Worm (Caenorhabditis elegans) whole organism, L4 larva: ENCODE data around the gene F10A3.12.
A peak's percentile ranks its signal among the peaks of the same experiment; 100 is the strongest.

Experiments
- F10B5.3 ChIP-seq: sonication (generic microtip); optimal IDR thresholded peaks from 2 replicates; lab custom pipeline; 2016; ENCODE audit warnings: mild to moderate bottlenecking, missing genetic modification characterization, missing compliant biosample characterization
- F44E2.7 ChIP-seq: fragments of 200-800 bp; sonication (Bioruptor generic); IDR thresholded peaks from 2 replicates; pipeline ENCODE4 v2.1.2; 2022; ENCODE audit warnings: missing genetic modification characterization, missing compliant biosample characterization
- Y75B8A.6 ChIP-seq: fragments of 200-800 bp; sonication (Bioruptor generic); IDR thresholded peaks from 2 replicates; pipeline ENCODE4 v1.3.6; 2022; ENCODE audit warnings: missing genetic modification reagents, missing genetic modification characterization, missing compliant biosample characterization
- ZK337.2 ChIP-seq: fragments of 200-800 bp; sonication (Bioruptor generic); IDR thresholded peaks from 2 replicates; pipeline ENCODE4 v1.3.6; 2022; ENCODE audit warnings: missing genetic modification reagents, missing genetic modification characterization, missing compliant biosample characterization
- aha-1 ChIP-seq: fragments of 150-350 bp; peaks from one replicate; lab custom pipeline; 2014; ENCODE audit warnings: missing biosample characterization, missing genetic modification characterization
- arid-1 ChIP-seq: fragments of 200-800 bp; sonication (Bioruptor generic); conservative IDR thresholded peaks from 2 replicates; pipeline ENCODE4 v1.3.6; 2022; ENCODE audit warnings: missing genetic modification reagents, missing genetic modification characterization, missing compliant biosample characterization
- ceh-32 ChIP-seq: sonication (generic microtip); optimal IDR thresholded peaks from 2 replicates; lab custom pipeline; 2016; ENCODE audit warnings: mild to moderate bottlenecking, missing genetic modification characterization, missing compliant biosample characterization; ENCODE audit not compliant: poor library complexity
- ceh-62 ChIP-seq: sonication (generic microtip); optimal IDR thresholded peaks from 2 replicates; lab custom pipeline; 2017; ENCODE audit warnings: missing biosample characterization, missing genetic modification characterization
- ceh-82 ChIP-seq: sonication (generic microtip); optimal IDR thresholded peaks from 2 replicates; lab custom pipeline; 2017; ENCODE audit warnings: missing biosample characterization, missing genetic modification characterization
- daf-12 ChIP-seq: fragments of 150-350 bp; optimal IDR thresholded peaks from 2 replicates; lab custom pipeline; 2014; ENCODE audit warnings: missing biosample characterization, missing genetic modification reagents, missing genetic modification characterization
- egl-27 ChIP-seq: sonication (generic microtip); optimal IDR thresholded peaks from 3 replicates; lab custom pipeline; 2017; ENCODE audit warnings: missing biosample characterization, missing genetic modification reagents, missing genetic modification characterization
- hif-1 ChIP-seq, 2 experiments: sonication (generic microtip); optimal IDR thresholded peaks; 2 replicates each; lab custom pipeline; 2016 to 2017; ENCODE audit warnings: missing compliant biosample characterization in 2 of 2, missing genetic modification characterization in 2 of 2, missing genetic modification reagents in 2 of 2, missing genotype in 2 of 2, mild to moderate bottlenecking in 1 of 2
- hlh-30 ChIP-seq: sonication (generic microtip); optimal IDR thresholded peaks from 2 replicates; lab custom pipeline; 2017; ENCODE audit warnings: antibody characterized with exemption, mild to moderate bottlenecking, missing genetic modification characterization, missing compliant biosample characterization; ENCODE audit not compliant: insufficient read depth
- hmg-1.1 ChIP-seq: fragments of 200-800 bp; sonication (Bioruptor generic); IDR thresholded peaks from 2 replicates; pipeline ENCODE4 v1.3.6; 2022; ENCODE audit warnings: missing genetic modification reagents, missing genetic modification characterization, missing compliant biosample characterization
- jun-1 ChIP-seq: fragments of 150-350 bp; optimal IDR thresholded peaks from 2 replicates; lab custom pipeline; 2014; ENCODE audit warnings: missing biosample characterization, missing genetic modification reagents, missing genetic modification characterization
- madf-5 ChIP-seq, 2 experiments: fragments of 200-800 bp; sonication (Bioruptor generic); IDR thresholded peaks; 2 replicates each; pipeline ENCODE4 v1.3.6; 2022; ENCODE audit warnings: missing compliant biosample characterization in 2 of 2, missing genetic modification characterization in 2 of 2
- mxl-2 ChIP-seq: fragments of 200-800 bp; sonication (Bioruptor generic); conservative IDR thresholded peaks from 2 replicates; pipeline ENCODE4 v1.3.6; 2022; ENCODE audit warnings: missing genetic modification reagents, missing genetic modification characterization, missing compliant biosample characterization
- nhr-10 ChIP-seq: fragments of 150-350 bp; optimal IDR thresholded peaks from 2 replicates; lab custom pipeline; 2014; ENCODE audit warnings: missing biosample characterization, missing genetic modification characterization
- nhr-76 ChIP-seq: fragments of 150-350 bp; optimal IDR thresholded peaks from 2 replicates; lab custom pipeline; 2014; ENCODE audit warnings: missing biosample characterization, missing genetic modification characterization
- nhr-77 ChIP-seq: fragments of 150-350 bp; optimal IDR thresholded peaks from 2 replicates; lab custom pipeline; 2014; ENCODE audit warnings: missing biosample characterization, missing genetic modification characterization
- pqm-1 ChIP-seq: sonication (generic microtip); optimal IDR thresholded peaks from 2 replicates; lab custom pipeline; 2017; ENCODE audit warnings: missing biosample characterization, missing genetic modification characterization
- rbr-2 ChIP-seq: sonication (generic microtip); optimal IDR thresholded peaks from 2 replicates; lab custom pipeline; 2016; ENCODE audit warnings: missing genotype, missing genetic modification characterization, missing compliant biosample characterization
- set-16 ChIP-seq: fragments of 200-800 bp; sonication (Bioruptor generic); IDR thresholded peaks from 2 replicates; pipeline ENCODE4 v1.3.6; 2022; ENCODE audit warnings: missing genetic modification reagents, missing genetic modification characterization, missing compliant biosample characterization
- skn-1 ChIP-seq: fragments of 150-350 bp; optimal IDR thresholded peaks from 2 replicates; lab custom pipeline; 2014; ENCODE audit warnings: missing biosample characterization, missing genetic modification characterization
- tag-97 ChIP-seq: fragments of 200-800 bp; sonication (Bioruptor generic); IDR thresholded peaks from 2 replicates; pipeline ENCODE4 v1.3.6; 2022; ENCODE audit warnings: missing genetic modification characterization, missing compliant biosample characterization
- unc-39 ChIP-seq: sonication (generic microtip); optimal IDR thresholded peaks from 2 replicates; lab custom pipeline; 2017; ENCODE audit warnings: missing biosample characterization, missing genetic modification characterization
- unc-62 ChIP-seq, 3 experiments: fragments of 150-350 bp in 1 of 3; sonication (generic microtip); optimal IDR thresholded peaks in 2 of 3; peaks in 1 of 3; 1 replicate in 1 of 3; 2 replicates in 2 of 3; lab custom pipeline; 2014 to 2017; ENCODE audit warnings: missing biosample characterization in 3 of 3, missing genetic modification characterization in 3 of 3, missing genetic modification reagents in 3 of 3, missing genotype in 1 of 3
- vab-7 ChIP-seq: fragments of 200-800 bp; sonication (Bioruptor generic); IDR thresholded peaks from 2 replicates; pipeline ENCODE4 v1.3.6; 2022; ENCODE audit warnings: missing genetic modification reagents, missing genetic modification characterization, missing compliant biosample characterization
- zfp-2 ChIP-seq: sonication (generic microtip); optimal IDR thresholded peaks from 2 replicates; lab custom pipeline; 2016; ENCODE audit warnings: mild to moderate bottlenecking, missing genetic modification characterization, missing compliant biosample characterization

The F10A3.12 gene

ce11 chrV:16195379-16195778 is 31.6 kb downstream of the F10A3.12 start, which contains the start of gene rabr-3:
Gene rabr-3 (plus strand): TSS chrV:16195679.
- TF ChIP-seq F44E2.7, result no peak
- TF ChIP-seq ZK337.2 (GFP tag; lab: Robert Waterston, UW), result no peak
- TF ChIP-seq hmg-1.1 (GFP tag; lab: Robert Waterston, UW), result no peak
- no peak for TF ChIP-seq vab-7 (GFP tag; lab: Robert Waterston, UW)
- no peak for TF ChIP-seq skn-1 (tag; lab: Kevin White, UChicago)

- TF ChIP-seq zfp-2 (tag; lab: Kevin White, UChicago) (no peak), madf-5 (GFP tag; IDR thresholded peaks at IDR 0.05; lab: Robert Waterston, UW) (no peak), hif-1 (tag; optimal IDR thresholded peaks at IDR 0.05; lab: Kevin White, UChicago) (no peak)
Measured at ce11 chrV:16198016-16198415, 34.2 kb downstream of the F10A3.12 start, which contains the start of gene F11A5.5. Gene F11A5.5 (plus strand): TSS chrV:16198316.

DNA sequence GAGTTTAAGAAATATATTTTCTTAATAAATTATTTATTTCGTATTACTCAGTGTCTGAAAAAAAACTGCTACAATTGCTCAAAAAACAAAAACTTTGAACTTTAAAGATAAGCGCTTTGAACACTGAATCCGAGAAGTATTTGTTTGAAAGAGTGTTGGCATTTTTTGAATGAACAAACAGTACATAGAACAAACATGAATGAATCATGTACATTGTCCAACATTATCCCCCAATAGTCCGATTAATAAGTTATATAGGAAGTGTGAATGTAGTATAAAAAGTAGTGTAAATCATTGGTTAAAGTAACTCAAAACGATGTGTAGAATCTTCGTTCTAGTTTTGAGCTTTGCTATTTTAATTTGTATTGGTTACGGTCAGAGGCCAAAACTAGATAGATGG is 37.9 kb downstream of the F10A3.12 start, which contains the start of gene F11A5.17:
F11A5.17 (plus strand) TSS at position 301 of the 400 bp plus-strand sequence.
- TF ChIP-seq unc-39 (tag; lab: Kevin White, UChicago), result no peak
- peak in 1 of 2 experiments; percentile 15 for TF ChIP-seq unc-62 (GFP tag; optimal IDR thresholded peaks at IDR 0.05 in 1 of 2; lab: Kevin White, UChicago)
- no peak for TF ChIP-seq unc-62 (tag; optimal IDR thresholded peaks at IDR 0.05; lab: Kevin White, UChicago)
- no peak for TF ChIP-seq ceh-32 (tag; lab: Kevin White, UChicago)

DNA sequence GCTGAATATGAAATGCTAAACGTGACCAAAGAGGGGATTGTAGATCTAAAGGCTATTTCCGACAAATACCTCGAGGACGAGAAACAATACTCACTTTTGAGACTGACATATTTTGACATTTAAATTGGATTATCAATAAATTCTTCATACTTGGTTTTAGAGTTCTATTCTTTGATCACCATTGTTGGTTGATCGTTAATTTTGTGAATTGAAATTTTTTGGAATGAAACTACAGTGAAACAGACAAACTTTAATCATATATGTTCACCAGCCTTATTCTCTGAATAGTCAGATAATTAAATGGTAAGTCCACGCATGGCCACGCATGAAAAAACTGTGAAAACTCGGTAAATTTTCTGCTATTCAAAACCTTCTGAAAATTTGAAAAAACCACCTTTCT is 38.8 kb downstream of the F10A3.12 start, which contains the start of gene F11A5.18:
F11A5.18 (plus strand) TSS at position 301 of the 400 bp plus-strand sequence.
- TF ChIP-seq nhr-77 (no peak), rbr-2 (tag; lab: Kevin White, UChicago) (no peak), mxl-2 (no peak), pqm-1 (tag; lab: Kevin White, UChicago) (no peak), tag-97 (no peak), F10B5.3 (tag; lab: Kevin White, UChicago) (no peak), arid-1 (GFP tag; lab: Robert Waterston, UW) (no peak), daf-12 (tag; lab: Kevin White, UChicago) (no peak), ceh-82 (no peak), skn-1 (tag; lab: Kevin White, UChicago) (no peak), ceh-62 (no peak), nhr-76 (no peak)

ce11 chrV:16204888-16205287 is 41.1 kb downstream of the F10A3.12 start, which contains the start of gene irld-26:
Gene irld-26 (plus strand): TSS chrV:16205188.
- TF ChIP-seq unc-62 (GFP tag; optimal IDR thresholded peaks at IDR 0.05 in 1 of 2; lab: Kevin White, UChicago) (peak in 1 of 2 experiments; percentile 13), unc-62 (tag; optimal IDR thresholded peaks at IDR 0.05; lab: Kevin White, UChicago) (no peak), vab-7 (GFP tag; lab: Robert Waterston, UW) (no peak)

- TF ChIP-seq aha-1 (tag; lab: Kevin White, UChicago) (peak; percentile 80), egl-27 (tag; lab: Kevin White, UChicago) (no peak), nhr-10 (tag; lab: Kevin White, UChicago) (no peak), Y75B8A.6 (no peak), jun-1 (tag; lab: Kevin White, UChicago) (no peak)
Measured at ce11 chrV:16209837-16210236, 46.0 kb downstream of the F10A3.12 start, which contains the start of gene oac-15. Gene oac-15 (minus strand): TSS chrV:16209937.

DNA sequence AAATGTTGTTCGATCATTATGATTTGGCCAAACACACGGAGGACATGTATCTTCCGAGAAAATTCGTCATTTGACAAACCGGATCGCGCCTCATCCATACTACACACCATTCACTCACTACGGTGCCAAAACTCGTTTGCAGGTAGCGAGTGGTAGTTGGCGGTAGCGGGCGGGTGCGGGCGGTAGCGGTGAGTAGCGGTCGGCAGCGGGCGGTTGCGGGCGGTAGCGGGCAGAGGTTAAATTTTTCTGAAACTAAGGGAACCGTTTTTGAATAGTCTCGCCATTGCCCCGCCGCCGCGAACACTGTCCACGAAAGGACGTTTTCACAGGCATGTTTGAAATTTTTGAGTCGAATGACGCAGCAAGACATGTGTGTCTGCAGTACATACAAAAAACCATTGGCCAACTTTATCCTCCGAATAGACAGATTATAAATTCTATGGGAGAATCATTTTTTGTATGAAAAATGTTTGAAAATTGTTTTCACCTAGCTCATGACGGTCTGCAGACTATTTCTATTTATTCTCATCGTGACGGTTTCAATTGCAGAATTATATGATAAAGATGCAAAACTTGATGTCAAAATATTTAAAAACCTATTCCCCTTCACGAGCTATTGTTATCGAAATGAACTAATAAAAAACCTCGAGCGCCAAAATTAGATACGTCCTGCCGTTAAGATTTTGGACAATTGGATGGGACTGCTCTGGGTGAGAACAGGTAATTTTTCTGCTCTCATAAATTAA is 46.6 kb downstream of the F10A3.12 start, which contains the start of gene F11A5.16:
F11A5.16 (plus strand) TSS at position 696 of the 746 bp plus-strand sequence.
- TF ChIP-seq set-16, result peak; percentile 63
- TF ChIP-seq hlh-30, result no peak
